Worm (Caenorhabditis elegans) whole organism, midembryonic: ENCODE results near the gene mig-38.

ENCODE experiments used
- flt-1 ChIP-seq: fragments of 200-800 bp; sonication (Bioruptor generic); IDR thresholded peaks from 2 replicates; pipeline ENCODE4 v1.3.6; 2022; ENCODE audit warnings: missing genetic modification characterization, missing compliant biosample characterization
- med-1 ChIP-seq: sonication (generic microtip); optimal IDR thresholded peaks from 2 replicates; lab custom pipeline; 2017; ENCODE audit warnings: missing genetic modification characterization, mild to moderate bottlenecking, missing compliant biosample characterization, antibody characterized with exemption, missing genetic modification reagents; ENCODE audit not compliant: insufficient read depth
- ref-1 ChIP-seq: fragments of 200-800 bp; sonication (Bioruptor generic); conservative IDR thresholded peaks from 2 replicates; pipeline ENCODE4 v1.3.6; 2022; ENCODE audit warnings: missing genetic modification reagents, missing genetic modification characterization, missing compliant biosample characterization
- tab-1 ChIP-seq: fragments of 200-800 bp; sonication (Bioruptor generic); IDR thresholded peaks from 2 replicates; pipeline ENCODE4 v1.3.6; 2022; ENCODE audit warnings: missing genetic modification characterization, missing compliant biosample characterization
- ztf-23 ChIP-seq: fragments of 200-800 bp; sonication (Bioruptor generic); IDR thresholded peaks from 2 replicates; pipeline ENCODE4 v1.3.6; 2022; ENCODE audit warnings: missing genetic modification reagents, missing genetic modification characterization, missing compliant biosample characterization
- ztf-29 ChIP-seq: fragments of 200-800 bp; sonication (Bioruptor generic); IDR thresholded peaks from 2 replicates; pipeline ENCODE4 v1.3.6; 2022; ENCODE audit warnings: missing genetic modification reagents, missing genetic modification characterization, missing compliant biosample characterization

DNA sequence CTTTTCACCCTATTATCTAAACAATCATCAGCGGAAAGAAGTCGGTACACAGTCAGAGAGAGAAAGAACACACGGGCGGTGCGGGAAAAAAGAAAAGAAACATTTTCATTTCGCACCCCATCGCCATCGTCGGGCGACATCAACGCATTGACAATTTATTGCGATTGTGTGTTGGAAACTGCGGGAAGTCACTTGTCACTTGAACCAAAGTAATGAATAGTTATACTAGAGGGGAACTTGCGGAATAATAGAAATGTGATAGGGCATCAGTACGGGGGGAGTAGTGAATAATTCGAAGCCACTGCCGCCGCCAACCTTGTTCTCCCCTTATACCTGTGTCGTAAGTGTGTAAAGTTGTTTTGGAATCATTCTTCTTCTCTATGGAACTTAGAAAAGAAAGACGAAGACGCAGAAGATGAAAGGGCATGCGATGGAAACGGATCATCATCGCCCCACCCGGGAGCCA lies 22.6 kb upstream of the mig-38 start:
- TF ChIP-seq flt-1 (GFP tag; lab: Robert Waterston, UW) (no peak), tab-1 (no peak), ztf-23 (GFP tag; lab: Robert Waterston, UW) (no peak), med-1 (GFP tag; lab: Kevin White, UChicago) (no peak), ref-1 (GFP tag; lab: Robert Waterston, UW) (no peak), ztf-29 (GFP tag; lab: Robert Waterston, UW) (no peak)
